Fruit fly (Drosophila melanogaster): ENCODE measurements around the gene CG17917.

The CG17917 gene

DNA sequence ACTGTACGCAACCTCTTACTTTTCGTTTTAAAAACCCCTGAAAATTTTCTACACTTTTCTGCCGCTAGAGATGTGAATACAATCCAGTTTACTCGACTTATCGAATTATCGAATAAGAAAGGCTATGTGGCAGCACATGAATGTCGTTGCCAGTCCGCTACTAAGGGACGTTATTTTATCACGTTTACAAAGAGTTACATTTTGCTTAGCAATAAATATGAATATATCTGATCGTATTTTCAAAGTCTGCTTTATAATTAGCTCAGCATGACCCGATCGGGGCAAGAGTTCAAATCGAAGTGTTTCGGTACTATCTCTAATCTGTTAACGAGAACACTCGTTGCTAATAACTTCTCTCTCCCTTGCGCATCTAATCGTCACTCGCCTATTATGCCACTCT lies 26.3 kb downstream of the CG17917 start, which contains the start of gene CG42724 (continued):
- no peak for TF ChIP-seq unpg (GFP tag; optimal IDR thresholded peaks at IDR 0.05)
- TF ChIP-seq CG34376 (GFP tag; optimal IDR thresholded peaks at IDR 0.05): peak; percentile 13
- TF ChIP-seq CG4282 (GFP tag; optimal IDR thresholded peaks at IDR 0.05): peak; percentile 49
- 0 out of 2 replicates have a peak, but pooled peaks have one; percentile 30 for TF ChIP-seq CG17328 (GFP tag; IDR thresholded peaks at IDR 0.05)
- TF ChIP-seq CTCF (GFP tag; optimal IDR thresholded peaks at IDR 0.05): no peak
- no peak; the same call in 2 of the 4 replicates for TF ChIP-seq Dll (GFP tag; IDR thresholded peaks at IDR 0.05; ENCODE audit: partially characterized antibody)
- no peak for TF ChIP-seq exex (tag; optimal IDR thresholded peaks at IDR 0.05)
- 0 out of 3 replicates have a peak, but pooled peaks have one; percentile 44 for TF ChIP-seq Mrtf (GFP tag; IDR thresholded peaks at IDR 0.05)
- TF ChIP-seq stc (GFP tag; IDR thresholded peaks at IDR 0.05): peak; percentile 44; the same call in 1 of the 2 replicates
- TF ChIP-seq sim (GFP tag; IDR thresholded peaks at IDR 0.05): 0 out of 2 replicates have a peak, but pooled peaks have one; percentile 18
- TF ChIP-seq CG9797 (GFP tag; optimal IDR thresholded peaks at IDR 0.05): peak; percentile 58
- no peak for TF ChIP-seq ham (GFP tag; IDR thresholded peaks at IDR 0.05)
- TF ChIP-seq CG16815 (GFP tag; optimal IDR thresholded peaks at IDR 0.05): no peak
- no peak for TF ChIP-seq Hmr (GFP tag; optimal IDR thresholded peaks at IDR 0.05)
- TF ChIP-seq Oaz (GFP tag; IDR thresholded peaks at IDR 0.05): no peak
- no peak for TF ChIP-seq CG15601 (tag; optimal IDR thresholded peaks at IDR 0.05)
- TF ChIP-seq pfk (GFP tag; optimal IDR thresholded peaks at IDR 0.05): no peak
- TF ChIP-seq CG2889 (GFP tag; IDR thresholded peaks at IDR 0.05): 0 out of 3 replicates have a peak, but pooled peaks have one; percentile 50
- TF ChIP-seq wor (GFP tag; IDR thresholded peaks at IDR 0.05): peak; percentile 15; the same call in 1 of the 2 replicates
- TF ChIP-seq CG7963 (GFP tag; IDR thresholded peaks at IDR 0.05; ENCODE audit: partially characterized antibody): no peak
- peak; percentile 8 for TF ChIP-seq CG15696 (tag; optimal IDR thresholded peaks at IDR 0.05)
- TF ChIP-seq CG31388 (GFP tag; optimal IDR thresholded peaks at IDR 0.05): peak; percentile 20
- no peak for TF ChIP-seq CG7271 (tag; optimal IDR thresholded peaks at IDR 0.05)
- TF ChIP-seq amos (GFP tag; IDR thresholded peaks at IDR 0.05; ENCODE audit: partially characterized antibody): peak; percentile 48; the same call in 1 of the 2 replicates
- TF ChIP-seq peb (GFP tag; IDR thresholded peaks at IDR 0.05): 0 out of 2 replicates have a peak, but pooled peaks have one; percentile 8
- 0 out of 3 replicates have a peak, but pooled peaks have one; percentile 9 for TF ChIP-seq C15 (GFP tag; IDR thresholded peaks at IDR 0.05)
- TF ChIP-seq p53 (GFP tag; optimal IDR thresholded peaks at IDR 0.05): peak; percentile 44
- TF ChIP-seq Hmx (GFP tag; optimal IDR thresholded peaks at IDR 0.05): no peak
- no peak for TF ChIP-seq zf30C (GFP tag; optimal IDR thresholded peaks at IDR 0.05)
- TF ChIP-seq CG1792 (GFP tag; optimal IDR thresholded peaks at IDR 0.05): peak; percentile 46
- TF ChIP-seq NC2β (GFP tag; optimal IDR thresholded peaks at IDR 0.05): peak; percentile 73
- TF ChIP-seq pho (GFP tag; optimal IDR thresholded peaks at IDR 0.05): peak; percentile 74
- no peak for TF ChIP-seq mld (GFP tag; IDR thresholded peaks at IDR 0.05; ENCODE audit: partially characterized antibody)
- TF ChIP-seq slp2 (GFP tag; optimal IDR thresholded peaks at IDR 0.05): peak; percentile 39
- TF ChIP-seq Ada2b (GFP tag; IDR thresholded peaks at IDR 0.05): peak; percentile 55
- peak; percentile 71 for TF ChIP-seq trem (tag; optimal IDR thresholded peaks at IDR 0.05)
- TF ChIP-seq CG10274 (GFP tag; optimal IDR thresholded peaks at IDR 0.05): no peak
- TF ChIP-seq CG8478 (optimal IDR thresholded peaks at IDR 0.05): no peak
- TF ChIP-seq Dbx (GFP tag; IDR thresholded peaks at IDR 0.05): no peak
- peak; percentile 52; the same call in 2 of the 3 replicates for TF ChIP-seq dysf (GFP tag; IDR thresholded peaks at IDR 0.05)
- no peak for TF ChIP-seq eve (GFP tag; optimal IDR thresholded peaks at IDR 0.05)
- no peak for TF ChIP-seq GATAe (GFP tag; conservative IDR thresholded peaks at IDR 0.05)
- TF ChIP-seq HLHmδ (GFP tag; optimal IDR thresholded peaks at IDR 0.05): no peak
- TF ChIP-seq CG16779 (GFP tag; IDR thresholded peaks at IDR 0.05): no peak
- peak; percentile 80 for TF ChIP-seq gro (GFP tag; optimal IDR thresholded peaks at IDR 0.05)
- TF ChIP-seq Spps (tag; optimal IDR thresholded peaks at IDR 0.05): no peak
- no peak for TF ChIP-seq nom (GFP tag; optimal IDR thresholded peaks at IDR 0.05)
- TF ChIP-seq bigmax (GFP tag; optimal IDR thresholded peaks at IDR 0.05): no peak
- TF ChIP-seq Scr (GFP tag; IDR thresholded peaks at IDR 0.05; ENCODE audit: partially characterized antibody): peak; percentile 35
- TF ChIP-seq B-H1 (GFP tag; IDR thresholded peaks at IDR 0.05): peak; percentile 15; the same call in 1 of the 3 replicates
- no peak for TF ChIP-seq CG8388 (GFP tag; optimal IDR thresholded peaks at IDR 0.05)
